Fruit fly (Drosophila melanogaster) whole organism, adult: ENCODE data around the gene AIMP2.

Source experiments
- CG14711 ChIP-seq: fragments of 200-800 bp; sonication (Bioruptor generic); optimal IDR thresholded peaks from 2 replicates; lab custom pipeline; 2018; ENCODE audit warnings: missing biosample characterization, mild to moderate bottlenecking, missing genetic modification characterization, moderate library complexity
- CG1620 ChIP-seq: fragments of 200-800 bp; sonication (Bioruptor generic); optimal IDR thresholded peaks from 2 replicates; lab custom pipeline; 2016; ENCODE audit warnings: missing biosample characterization, missing genetic modification characterization
- CG33017 ChIP-seq: fragments of 200-800 bp; sonication (Bioruptor generic); optimal IDR thresholded peaks from 2 replicates; lab custom pipeline; 2018; ENCODE audit warnings: missing biosample characterization, mild to moderate bottlenecking, missing genetic modification characterization, moderate library complexity
- CG7045 ChIP-seq: fragments of 200-800 bp; sonication (Bioruptor generic); optimal IDR thresholded peaks from 2 replicates; lab custom pipeline; 2017; ENCODE audit warnings: missing biosample characterization, mild to moderate bottlenecking, missing genetic modification characterization
- Crg-1 ChIP-seq: fragments of 200-800 bp; sonication (Bioruptor generic); optimal IDR thresholded peaks from 2 replicates; lab custom pipeline; 2016; ENCODE audit warnings: missing biosample characterization, missing genetic modification characterization
- Hr96 ChIP-seq: fragments of 200-800 bp; sonication (Bioruptor generic); optimal IDR thresholded peaks from 2 replicates; lab custom pipeline; 2016; ENCODE audit warnings: missing biosample characterization, missing genetic modification characterization
- Mnt ChIP-seq: fragments of 200-800 bp; sonication (Bioruptor generic); optimal IDR thresholded peaks from 2 replicates; lab custom pipeline; 2016; ENCODE audit warnings: missing biosample characterization, mild to moderate bottlenecking, missing genetic modification characterization
- cic ChIP-seq: fragments of 200-800 bp; sonication (Bioruptor generic); optimal IDR thresholded peaks from 2 replicates; lab custom pipeline; 2017; ENCODE audit warnings: missing biosample characterization, mild to moderate bottlenecking, missing genetic modification characterization, moderate library complexity
- cnc ChIP-seq, 2 experiments: fragments of >200 bp; optimal IDR thresholded peaks; 2 replicates each; lab custom pipeline; 2017
- kay ChIP-seq: fragments of 200-800 bp; sonication (Bioruptor generic); peaks from one replicate; lab custom pipeline; 2016; ENCODE audit warnings: missing biosample characterization, missing genetic modification characterization, borderline replicate concordance
- ovo ChIP-seq: fragments of 200-800 bp; sonication (Bioruptor generic); optimal IDR thresholded peaks from 2 replicates; lab custom pipeline; 2016; ENCODE audit warnings: missing biosample characterization, missing genetic modification characterization
- tj ChIP-seq: fragments of 200-800 bp; sonication (Bioruptor generic); optimal IDR thresholded peaks from 3 replicates; lab custom pipeline; 2017; ENCODE audit warnings: missing biosample characterization, mild to moderate bottlenecking, missing genetic modification characterization, moderate library complexity
- toe ChIP-seq: fragments of 200-800 bp; sonication (Bioruptor generic); optimal IDR thresholded peaks from 2 replicates; lab custom pipeline; 2016; ENCODE audit warnings: missing biosample characterization, missing genetic modification characterization

dm6 chr3L:15553993-15554644, 29.3 kb upstream of the AIMP2 start, which contains the start of gene AGO2:
- TF ChIP-seq toe (GFP tag; lab: Kevin White, UChicago) (no peak), cnc (optimal IDR thresholded peaks at IDR 0.05; lab: Kevin White, UChicago) (no peak), Hr96 (GFP tag; lab: Kevin White, UChicago) (no peak), Crg-1 (no peak), ovo (GFP tag; lab: Kevin White, UChicago) (no peak), cic (peak; percentile 72), kay (GFP tag; lab: Kevin White, UChicago) (peak; percentile 95), CG14711 (peak; percentile 65), CG33017 (tag; lab: Kevin White, UChicago) (peak; percentile 59), CG7045 (GFP tag; lab: Kevin White, UChicago) (peak; percentile 27), Mnt (peak; percentile 59), CG1620 (GFP tag; lab: Kevin White, UChicago) (no peak), tj (GFP tag; lab: Kevin White, UChicago) (peak; percentile 86)
